Worm (Caenorhabditis elegans) whole organism, L1 larva: Measurements from ENCODE around the gene srg-50.

Source experiments
- C16A3.4 ChIP-seq: fragments of 150-350 bp; optimal IDR thresholded peaks from 2 replicates; lab custom pipeline; 2014; ENCODE audit warnings: missing biosample characterization, missing genetic modification characterization
- F16B12.6 ChIP-seq: fragments of 150-350 bp; optimal IDR thresholded peaks from 2 replicates; lab custom pipeline; 2014; ENCODE audit warnings: missing biosample characterization, missing genetic modification characterization
- aly-2 ChIP-seq: fragments of 150-350 bp; optimal IDR thresholded peaks from 2 replicates; lab custom pipeline; 2014; ENCODE audit warnings: missing biosample characterization, missing genetic modification characterization
- ceh-88 ChIP-seq: fragments of 200-800 bp; sonication (Bioruptor generic); IDR thresholded peaks from 2 replicates; pipeline ENCODE4 v1.3.6; 2022; ENCODE audit warnings: missing genetic modification characterization, missing compliant biosample characterization
- ces-1 ChIP-seq: fragments of 150-350 bp; optimal IDR thresholded peaks from 2 replicates; lab custom pipeline; 2014; ENCODE audit warnings: missing biosample characterization, missing genetic modification reagents, missing genetic modification characterization
- dpl-1 ChIP-seq, 3 experiments: fragments of 150-350 bp in 2 of 3; sonication (generic microtip) in 1 of 3; optimal IDR thresholded peaks; 2 replicates each; lab custom pipeline; 2014 to 2017; ENCODE audit warnings: missing biosample characterization in 3 of 3, missing genetic modification characterization in 3 of 3, missing genetic modification reagents in 3 of 3
- dsc-1 ChIP-seq: sonication (generic microtip); optimal IDR thresholded peaks from 2 replicates; lab custom pipeline; 2016; ENCODE audit warnings: mild to moderate bottlenecking, missing genetic modification characterization, missing compliant biosample characterization
- efl-3 ChIP-seq: fragments of 200-800 bp; sonication (Bioruptor generic); optimal IDR thresholded peaks from 2 replicates; lab custom pipeline; 2018; ENCODE audit warnings: mild to moderate bottlenecking, missing genetic modification characterization, missing compliant biosample characterization
- fkh-10 ChIP-seq: sonication (generic microtip); optimal IDR thresholded peaks from 2 replicates; lab custom pipeline; 2017; ENCODE audit warnings: missing biosample characterization, missing genetic modification reagents, missing genetic modification characterization
- fkh-4 ChIP-seq: sonication (generic microtip); optimal IDR thresholded peaks from 2 replicates; lab custom pipeline; 2016; ENCODE audit warnings: missing compliant biosample characterization, missing genetic modification characterization, borderline replicate concordance
- hlh-17 ChIP-seq: fragments of 200-800 bp; sonication (Bioruptor generic); optimal IDR thresholded peaks from 2 replicates; lab custom pipeline; 2018; ENCODE audit warnings: missing genetic modification characterization, mild to moderate bottlenecking, missing compliant biosample characterization, moderate library complexity, borderline replicate concordance
- isw-1 ChIP-seq: fragments of 200-800 bp; sonication (Bioruptor generic); IDR thresholded peaks from 2 replicates; pipeline ENCODE4 v1.3.6; 2022; ENCODE audit warnings: missing genetic modification characterization, missing compliant biosample characterization
- lin-14 ChIP-seq: fragments of 200-800 bp; sonication (Bioruptor generic); optimal IDR thresholded peaks from 2 replicates; lab custom pipeline; 2018; ENCODE audit warnings: mild to moderate bottlenecking, missing genetic modification characterization, moderate library complexity, missing compliant biosample characterization
- lin-15B ChIP-seq: fragments of 150-350 bp; sonication (generic microtip); optimal IDR thresholded peaks from 3 replicates; lab custom pipeline; 2014; ENCODE audit warnings: missing biosample characterization, missing genetic modification characterization
- lin-39 ChIP-seq: fragments of 150-350 bp; optimal IDR thresholded peaks from 2 replicates; lab custom pipeline; 2014; ENCODE audit warnings: missing biosample characterization, missing genetic modification reagents, missing genetic modification characterization
- lir-3 ChIP-seq: sonication (generic microtip); optimal IDR thresholded peaks from 2 replicates; lab custom pipeline; 2016; ENCODE audit warnings: mild to moderate bottlenecking, missing genetic modification characterization, moderate library complexity, missing compliant biosample characterization; ENCODE audit not compliant: poor library complexity
- lsy-2 ChIP-seq, 2 experiments: fragments of 150-350 bp; optimal IDR thresholded peaks; 2 replicates each; lab custom pipeline; 2014; ENCODE audit warnings: missing biosample characterization in 2 of 2, missing genetic modification characterization in 2 of 2
- mdl-1 ChIP-seq, 2 experiments: fragments of 150-350 bp; optimal IDR thresholded peaks; 2 replicates each; lab custom pipeline; 2014 to 2017; ENCODE audit warnings: missing biosample characterization in 2 of 2, missing genetic modification characterization in 2 of 2, inconsistent platforms in 1 of 2
- mep-1 ChIP-seq: fragments of 150-350 bp; optimal IDR thresholded peaks from 2 replicates; lab custom pipeline; 2014; ENCODE audit warnings: missing biosample characterization, missing genetic modification characterization
- nhr-11 ChIP-seq: fragments of 150-350 bp; optimal IDR thresholded peaks from 2 replicates; lab custom pipeline; 2014; ENCODE audit warnings: missing biosample characterization, missing genetic modification characterization
- nhr-19 ChIP-seq: fragments of 200-800 bp; sonication (Bioruptor generic); conservative IDR thresholded peaks from 2 replicates; pipeline ENCODE4 v1.3.6; 2022; ENCODE audit warnings: missing genetic modification characterization, missing compliant biosample characterization
- nhr-20 ChIP-seq: sonication (generic microtip); optimal IDR thresholded peaks from 2 replicates; lab custom pipeline; 2016; ENCODE audit warnings: mild to moderate bottlenecking, missing genetic modification characterization, missing compliant biosample characterization
- nhr-28 ChIP-seq: fragments of 150-350 bp; optimal IDR thresholded peaks from 2 replicates; lab custom pipeline; 2014; ENCODE audit warnings: missing biosample characterization, missing genetic modification characterization
- nhr-47 ChIP-seq: sonication (generic microtip); optimal IDR thresholded peaks from 2 replicates; lab custom pipeline; 2016; ENCODE audit warnings: mild to moderate bottlenecking, missing genetic modification characterization, moderate library complexity, missing compliant biosample characterization
- nhr-71 ChIP-seq: sonication (generic microtip); optimal IDR thresholded peaks from 2 replicates; lab custom pipeline; 2016; ENCODE audit warnings: mild to moderate bottlenecking, missing genetic modification characterization, moderate library complexity, missing compliant biosample characterization
- nhr-76 ChIP-seq: sonication (generic microtip); optimal IDR thresholded peaks from 2 replicates; lab custom pipeline; 2017; ENCODE audit warnings: missing biosample characterization, missing genetic modification characterization
- nhr-77 ChIP-seq: fragments of 150-350 bp; optimal IDR thresholded peaks from 2 replicates; lab custom pipeline; 2014; ENCODE audit warnings: missing biosample characterization, missing genetic modification characterization
- nhr-84 ChIP-seq: sonication (generic microtip); optimal IDR thresholded peaks from 2 replicates; lab custom pipeline; 2017; ENCODE audit warnings: missing biosample characterization, missing genetic modification characterization
- nhr-85 ChIP-seq: sonication (generic microtip); peaks from one replicate; lab custom pipeline; 2016; ENCODE audit warnings: missing genetic modification characterization, inconsistent platforms, missing compliant biosample characterization
- pag-3 ChIP-seq: sonication (generic microtip); optimal IDR thresholded peaks from 2 replicates; lab custom pipeline; 2017; ENCODE audit warnings: missing genetic modification characterization, mild to moderate bottlenecking, missing compliant biosample characterization, antibody characterized with exemption, borderline replicate concordance; ENCODE audit not compliant: insufficient read depth
- pax-3 ChIP-seq: fragments of 200-800 bp; sonication (Bioruptor generic); optimal IDR thresholded peaks from 2 replicates; lab custom pipeline; 2018; ENCODE audit warnings: mild to moderate bottlenecking, missing genetic modification characterization, moderate library complexity, missing compliant biosample characterization
- pqm-1 ChIP-seq: sonication (generic microtip); optimal IDR thresholded peaks from 3 replicates; lab custom pipeline; 2017; ENCODE audit warnings: missing biosample characterization, missing genetic modification characterization
- rnt-1 ChIP-seq: sonication (generic microtip); optimal IDR thresholded peaks from 2 replicates; lab custom pipeline; 2016; ENCODE audit warnings: mild to moderate bottlenecking, missing genetic modification characterization, moderate library complexity, missing compliant biosample characterization
- snu-23 ChIP-seq: sonication (generic microtip); optimal IDR thresholded peaks from 2 replicates; lab custom pipeline; 2016; ENCODE audit warnings: missing genetic modification characterization, missing compliant biosample characterization
- sox-4 ChIP-seq: sonication (generic microtip); optimal IDR thresholded peaks from 2 replicates; lab custom pipeline; 2016; ENCODE audit warnings: missing genetic modification characterization, missing compliant biosample characterization
- swsn-7 ChIP-seq: sonication (generic microtip); optimal IDR thresholded peaks from 2 replicates; lab custom pipeline; 2016; ENCODE audit warnings: missing genetic modification characterization, missing compliant biosample characterization
- unc-130 ChIP-seq: fragments of 150-350 bp; optimal IDR thresholded peaks from 2 replicates; lab custom pipeline; 2017; ENCODE audit warnings: missing biosample characterization, missing genetic modification characterization, inconsistent platforms
- unc-30 ChIP-seq: sonication (generic microtip); optimal IDR thresholded peaks from 2 replicates; lab custom pipeline; 2017; ENCODE audit warnings: missing biosample characterization, missing genetic modification characterization
- unc-62 ChIP-seq: fragments of 150-350 bp; optimal IDR thresholded peaks from 2 replicates; lab custom pipeline; 2014; ENCODE audit warnings: missing biosample characterization, missing genetic modification reagents, missing genetic modification characterization

The srg-50 gene

ce11 chrIV:7098509-7099065 lies 23.6 kb upstream of the srg-50 start, which contains the start of gene ZC477.4:
ZC477.4 (minus strand) TSS chrIV:7098784.
- no peak for TF ChIP-seq mep-1 (tag; lab: Kevin White, UChicago)
- no peak for TF ChIP-seq fkh-4 (tag; lab: Kevin White, UChicago)
- peak; percentile 58 for TF ChIP-seq rnt-1
- no peak for TF ChIP-seq swsn-7
- peak; percentile 74 for TF ChIP-seq lin-14 (GFP tag; lab: Kevin White, UChicago)
- peak; percentile 25 for TF ChIP-seq unc-130 (tag; lab: Kevin White, UChicago)
- no peak for TF ChIP-seq nhr-84
- no peak for TF ChIP-seq efl-3 (GFP tag; lab: Kevin White, UChicago)
- no peak for TF ChIP-seq nhr-47 (tag; lab: Kevin White, UChicago)
- TF ChIP-seq nhr-71 (tag; lab: Kevin White, UChicago), result peak; percentile 59
- peak; percentile 37 for TF ChIP-seq snu-23 (GFP tag; lab: Kevin White, UChicago)
- no peak for TF ChIP-seq pax-3 (tag; lab: Kevin White, UChicago)
- no peak for TF ChIP-seq unc-62 (GFP tag; lab: Kevin White, UChicago)
- TF ChIP-seq lir-3 (tag; lab: Kevin White, UChicago), result no peak
- TF ChIP-seq nhr-76 (tag; lab: Kevin White, UChicago), result no peak
- no peak for TF ChIP-seq sox-4 (tag; lab: Kevin White, UChicago)
- no peak for TF ChIP-seq lin-15B (tag; lab: Kevin White, UChicago)
- TF ChIP-seq nhr-85 (tag; lab: Kevin White, UChicago), result no peak
- peak; percentile 90 for TF ChIP-seq pag-3 (tag; lab: Kevin White, UChicago)
- peak in 1 of 3 experiments; percentile 7 for TF ChIP-seq dpl-1 (GFP tag; optimal IDR thresholded peaks at IDR 0.05; lab: Kevin White, UChicago)
- TF ChIP-seq unc-30 (tag; lab: Kevin White, UChicago), result no peak
- no peak for TF ChIP-seq isw-1
- no peak for TF ChIP-seq nhr-28 (tag; lab: Kevin White, UChicago)
- peak; percentile 16 to 17 for TF ChIP-seq lsy-2 (tag; optimal IDR thresholded peaks at IDR 0.05; lab: Kevin White, UChicago)
- peak; percentile 32 for TF ChIP-seq nhr-20 (tag; lab: Kevin White, UChicago)
- TF ChIP-seq nhr-11 (tag; lab: Kevin White, UChicago), result no peak
- peak; percentile 26; the same call in 1 of the 2 replicates for TF ChIP-seq nhr-19 (GFP tag; lab: Robert Waterston, UW)
- peak; percentile 59 for TF ChIP-seq dsc-1
- no peak for TF ChIP-seq ceh-88 (GFP tag; lab: Robert Waterston, UW)
- peak; percentile 4 for TF ChIP-seq nhr-77 (tag; lab: Kevin White, UChicago)
- no peak for TF ChIP-seq aly-2 (tag; lab: Kevin White, UChicago)
- no peak for TF ChIP-seq C16A3.4
- TF ChIP-seq hlh-17 (GFP tag; lab: Kevin White, UChicago), result no peak
- TF ChIP-seq, all 84 proteins: peak for 12

ce11 chrIV:7097450-7097849 lies 22.5 kb upstream of the srg-50 start:
- no peak for TF ChIP-seq unc-62 (GFP tag; lab: Kevin White, UChicago)
- TF ChIP-seq rnt-1, result no peak
- TF ChIP-seq pqm-1 (tag; lab: Kevin White, UChicago), result no peak
- TF ChIP-seq nhr-19 (GFP tag; lab: Robert Waterston, UW), result no peak
- no peak for TF ChIP-seq fkh-10 (GFP tag; lab: Kevin White, UChicago)
- no peak for TF ChIP-seq lir-3 (tag; lab: Kevin White, UChicago)
- TF ChIP-seq mep-1 (tag; lab: Kevin White, UChicago), result no peak
- no peak for TF ChIP-seq F16B12.6
- TF ChIP-seq mdl-1 (tag; optimal IDR thresholded peaks at IDR 0.05; lab: Kevin White, UChicago), result no peak

ce11 chrIV:7096097-7096496 lies 21.1 kb upstream of the srg-50 start:
- peak; percentile 43 for TF ChIP-seq lin-14 (GFP tag; lab: Kevin White, UChicago)
- TF ChIP-seq nhr-19 (GFP tag; lab: Robert Waterston, UW), result 0 out of 2 replicates have a peak, but pooled peaks have one; percentile 10
- no peak for TF ChIP-seq ces-1 (GFP tag; lab: Kevin White, UChicago)
- TF ChIP-seq nhr-71 (tag; lab: Kevin White, UChicago), result peak; percentile 30
- no peak for TF ChIP-seq unc-62 (GFP tag; lab: Kevin White, UChicago)
- no peak for TF ChIP-seq nhr-85 (tag; lab: Kevin White, UChicago)
- TF ChIP-seq lin-39 (tag; lab: Kevin White, UChicago), result peak; percentile 17
- peak; percentile 53 for TF ChIP-seq rnt-1
